Worm (Caenorhabditis elegans) whole organism, early embryonic: ENCODE measurements around the gene F35D2.6.
A peak's percentile ranks its signal among the peaks of the same experiment; 100 is the strongest.

ENCODE experiments used
- B0310.2 ChIP-seq: sonication (generic microtip); optimal IDR thresholded peaks from 2 replicates; lab custom pipeline; 2016; ENCODE audit warnings: mild to moderate bottlenecking, missing genetic modification characterization, missing compliant biosample characterization
- F13C5.2 ChIP-seq: sonication (generic microtip); optimal IDR thresholded peaks from 2 replicates; lab custom pipeline; 2017; ENCODE audit warnings: mild to moderate bottlenecking, missing genetic modification characterization, inconsistent platforms, missing compliant biosample characterization
- aly-1 ChIP-seq: sonication (generic microtip); optimal IDR thresholded peaks from 2 replicates; lab custom pipeline; 2016; ENCODE audit warnings: missing genetic modification characterization, missing compliant biosample characterization
- ama-1 ChIP-seq: fragments of 150-350 bp; optimal IDR thresholded peaks from 2 replicates; lab custom pipeline; 2014
- ceh-13 ChIP-seq: fragments of 200-800 bp; sonication (Bioruptor generic); optimal IDR thresholded peaks from 2 replicates; lab custom pipeline; 2018; ENCODE audit warnings: mild to moderate bottlenecking, missing genetic modification characterization, missing compliant biosample characterization
- ceh-36 ChIP-seq: sonication (generic microtip); optimal IDR thresholded peaks from 2 replicates; lab custom pipeline; 2016; ENCODE audit warnings: missing genetic modification characterization, inconsistent platforms, missing compliant biosample characterization
- ets-7 ChIP-seq: sonication (generic microtip); optimal IDR thresholded peaks from 2 replicates; lab custom pipeline; 2016; ENCODE audit warnings: missing genotype, missing genetic modification characterization, missing compliant biosample characterization
- flt-1 ChIP-seq: fragments of 200-800 bp; sonication (Bioruptor generic); IDR thresholded peaks from 2 replicates; pipeline ENCODE4 v1.3.6; 2022; ENCODE audit warnings: missing genetic modification characterization, missing compliant biosample characterization
- hmbx-1 ChIP-seq: sonication (generic microtip); optimal IDR thresholded peaks from 2 replicates; lab custom pipeline; 2016; ENCODE audit warnings: mild to moderate bottlenecking, missing genetic modification characterization, missing compliant biosample characterization
- hmg-4 ChIP-seq: fragments of 200-800 bp; sonication (Bioruptor generic); optimal IDR thresholded peaks from 2 replicates; lab custom pipeline; 2018; ENCODE audit warnings: mild to moderate bottlenecking, missing genetic modification characterization, missing compliant biosample characterization
- hnd-1 ChIP-seq: sonication (generic microtip); optimal IDR thresholded peaks from 2 replicates; lab custom pipeline; 2016; ENCODE audit warnings: missing genetic modification characterization, missing compliant biosample characterization
- pes-1 ChIP-seq: fragments of 200-800 bp; sonication (Bioruptor generic); IDR thresholded peaks from 2 replicates; pipeline ENCODE4 v1.3.6; 2022; ENCODE audit warnings: missing genetic modification reagents, missing genetic modification characterization, missing compliant biosample characterization
- scrt-1 ChIP-seq: fragments of 200-800 bp; sonication (Bioruptor generic); IDR thresholded peaks from 2 replicates; pipeline ENCODE4 v1.3.6; 2022; ENCODE audit warnings: missing genetic modification characterization, missing compliant biosample characterization
- sea-1 ChIP-seq: fragments of 200-800 bp; sonication (Bioruptor generic); conservative IDR thresholded peaks from 2 replicates; pipeline ENCODE4 v1.3.6; 2022; ENCODE audit warnings: missing genetic modification characterization, missing compliant biosample characterization
- tbx-11 ChIP-seq: fragments of 200-800 bp; sonication (Bioruptor generic); IDR thresholded peaks from 2 replicates; pipeline ENCODE4 v1.3.6; 2022; ENCODE audit warnings: missing genetic modification characterization, missing compliant biosample characterization
- tbx-37 ChIP-seq: fragments of 200-800 bp; sonication (Bioruptor generic); conservative IDR thresholded peaks from 2 replicates; pipeline ENCODE4 v1.3.6; 2022; ENCODE audit warnings: missing genetic modification reagents, missing genetic modification characterization, missing compliant biosample characterization
- tra-4 ChIP-seq: sonication (generic microtip); optimal IDR thresholded peaks from 2 replicates; lab custom pipeline; 2017; ENCODE audit warnings: missing genetic modification characterization, missing compliant biosample characterization

Gene F35D2.6

ce11 chrII:7588295-7588694 lies 10.8 kb downstream of the F35D2.6 start:
- TF ChIP-seq sea-1 = no peak
- no peak for TF ChIP-seq hmbx-1
- no peak for TF ChIP-seq ceh-36 (tag; lab: Kevin White, UChicago)
- no peak for TF ChIP-seq aly-1 (tag; lab: Kevin White, UChicago)
- TF ChIP-seq F13C5.2 (tag; lab: Kevin White, UChicago) = no peak
- no peak for TF ChIP-seq ets-7
- no peak for TF ChIP-seq B0310.2
- TF ChIP-seq scrt-1 (GFP tag; lab: Robert Waterston, UW) = no peak
- TF ChIP-seq flt-1 (GFP tag; lab: Robert Waterston, UW) = no peak
- TF ChIP-seq hmg-4 (GFP tag; lab: Kevin White, UChicago) = no peak

DNA sequence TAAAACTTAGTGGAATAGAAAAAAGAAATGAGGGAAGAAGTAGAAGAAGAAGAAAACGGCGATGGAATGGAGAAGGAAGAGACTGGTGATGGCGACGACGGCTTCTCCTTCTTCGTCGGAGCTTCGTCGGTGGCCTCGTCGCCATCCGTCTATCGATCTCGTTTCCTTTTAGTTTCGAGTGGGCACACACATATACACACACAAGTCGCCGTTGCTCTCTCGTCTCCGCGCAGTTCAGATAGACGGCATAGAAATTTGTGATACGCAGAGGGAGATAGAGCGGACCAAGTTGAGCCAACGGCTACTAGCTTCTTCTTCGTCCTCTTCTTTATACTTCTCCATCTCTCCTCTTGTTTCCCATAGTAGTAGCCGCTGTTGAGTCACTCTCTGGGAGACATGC lies 15.7 kb downstream of the F35D2.6 start:
- no peak for TF ChIP-seq B0310.2
- no peak for TF ChIP-seq tra-4
- 0 out of 2 replicates have a peak, but pooled peaks have one; percentile 28 for TF ChIP-seq scrt-1 (GFP tag; lab: Robert Waterston, UW)
- TF ChIP-seq hmg-4 (GFP tag; lab: Kevin White, UChicago) = peak; percentile 26
- no peak for TF ChIP-seq hmbx-1

ce11 chrII:7594262-7594661 lies 16.8 kb downstream of the F35D2.6 start:
- TF ChIP-seq B0310.2 (no peak), pes-1 (GFP tag; lab: Robert Waterston, UW) (no peak), flt-1 (GFP tag; lab: Robert Waterston, UW) (no peak), sea-1 (no peak), ama-1 (lab: Kevin White, UChicago) (no peak), ets-7 (no peak), tra-4 (no peak), scrt-1 (GFP tag; lab: Robert Waterston, UW) (no peak), ceh-36 (tag; lab: Kevin White, UChicago) (no peak), ceh-13 (GFP tag; lab: Kevin White, UChicago) (no peak), tbx-11 (GFP tag; lab: Robert Waterston, UW) (no peak), tbx-37 (GFP tag; lab: Robert Waterston, UW) (no peak), aly-1 (tag; lab: Kevin White, UChicago) (no peak), F13C5.2 (tag; lab: Kevin White, UChicago) (no peak), hnd-1 (tag; lab: Kevin White, UChicago) (no peak), hmg-4 (GFP tag; lab: Kevin White, UChicago) (no peak), hmbx-1 (no peak)

- TF ChIP-seq F13C5.2 (tag; lab: Kevin White, UChicago) (no peak), B0310.2 (no peak), ceh-36 (tag; lab: Kevin White, UChicago) (no peak), tbx-37 (GFP tag; lab: Robert Waterston, UW) (no peak), tbx-11 (GFP tag; lab: Robert Waterston, UW) (no peak), ceh-13 (GFP tag; lab: Kevin White, UChicago) (no peak), aly-1 (tag; lab: Kevin White, UChicago) (no peak), sea-1 (no peak), pes-1 (GFP tag; lab: Robert Waterston, UW) (no peak), hmbx-1 (no peak), flt-1 (GFP tag; lab: Robert Waterston, UW) (no peak), ama-1 (lab: Kevin White, UChicago) (no peak), hmg-4 (GFP tag; lab: Kevin White, UChicago) (no peak), scrt-1 (GFP tag; lab: Robert Waterston, UW) (no peak), hnd-1 (tag; lab: Kevin White, UChicago) (no peak), ets-7 (no peak), tra-4 (no peak)
These were observed 17.3 kb downstream of the F35D2.6 start, which contains the start of gene syd-1 for ce11 chrII:7594812-7595211. Gene syd-1, minus strand, starts transcription at chrII:7594912.

DNA sequence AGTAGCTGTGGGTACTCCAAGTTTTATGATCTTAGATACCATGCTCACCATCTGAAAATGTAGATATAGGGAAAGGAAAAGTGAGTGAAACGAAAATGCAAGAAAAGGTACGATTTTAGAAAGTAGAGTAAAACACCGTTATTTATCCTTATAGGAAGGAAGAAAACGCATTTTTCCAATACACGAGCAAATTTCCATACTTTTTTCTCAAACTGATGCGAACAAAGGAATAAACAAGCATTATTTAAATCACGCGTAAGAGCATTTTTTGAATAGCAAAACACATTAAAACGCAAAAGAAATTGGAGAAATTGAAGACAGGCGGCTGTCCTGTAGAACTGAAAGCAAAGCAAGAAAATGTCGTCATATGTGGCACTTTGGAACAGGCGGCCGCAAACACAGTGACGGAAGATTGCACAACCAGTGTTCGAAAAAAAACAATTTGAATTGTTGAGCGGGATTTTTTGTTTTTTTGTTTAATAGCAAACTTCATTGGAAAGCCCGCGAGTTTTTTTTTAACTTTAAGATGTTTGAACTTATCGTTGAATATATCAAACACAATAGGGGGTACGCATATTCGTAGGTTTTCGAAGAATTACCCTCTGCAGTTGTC lies 21.3 kb downstream of the F35D2.6 start, which contains the start of gene pgam-5:
Gene pgam-5 (minus strand): TSS at position 51 of the 613 bp plus-strand sequence.
- TF ChIP-seq sea-1 = no peak
- no peak for TF ChIP-seq hmg-4 (GFP tag; lab: Kevin White, UChicago)
- TF ChIP-seq F13C5.2 (tag; lab: Kevin White, UChicago) = no peak
- no peak for TF ChIP-seq flt-1 (GFP tag; lab: Robert Waterston, UW)
- TF ChIP-seq hmbx-1 = no peak
- no peak for TF ChIP-seq B0310.2
- TF ChIP-seq scrt-1 (GFP tag; lab: Robert Waterston, UW) = no peak
- TF ChIP-seq tbx-11 (GFP tag; lab: Robert Waterston, UW) = no peak
- TF ChIP-seq ama-1 (lab: Kevin White, UChicago) = no peak
- TF ChIP-seq ets-7 = no peak
- no peak for TF ChIP-seq pes-1 (GFP tag; lab: Robert Waterston, UW)
- TF ChIP-seq hnd-1 (tag; lab: Kevin White, UChicago) = no peak
- no peak for TF ChIP-seq ceh-36 (tag; lab: Kevin White, UChicago)
- TF ChIP-seq aly-1 (tag; lab: Kevin White, UChicago) = no peak
- TF ChIP-seq ceh-13 (GFP tag; lab: Kevin White, UChicago) = no peak
- TF ChIP-seq tra-4 = no peak
- no peak for TF ChIP-seq tbx-37 (GFP tag; lab: Robert Waterston, UW)

DNA sequence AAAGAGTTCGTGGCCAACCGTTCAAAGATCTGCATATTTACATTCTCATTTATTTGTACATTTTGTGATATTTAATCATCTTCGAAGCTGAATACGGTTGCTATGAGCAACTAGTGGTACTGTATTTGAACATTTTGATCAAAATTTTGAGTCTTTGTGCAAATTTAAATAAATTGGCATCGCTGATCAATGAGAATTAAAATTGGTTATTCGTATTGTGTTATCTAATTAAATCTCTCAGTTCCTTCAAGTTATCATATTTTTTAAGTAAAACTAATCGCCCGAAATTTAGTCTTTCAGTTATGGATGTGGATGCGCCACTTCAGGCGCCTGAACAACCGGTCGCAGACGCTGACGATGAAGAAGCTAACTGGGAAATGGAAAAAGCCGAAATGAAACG lies 21.8 kb downstream of the F35D2.6 start, which contains the start of gene npp-21:
Gene npp-21 (plus strand): TSS at position 301 of the 400 bp plus-strand sequence.
- TF ChIP-seq hnd-1 (tag; lab: Kevin White, UChicago) (no peak), flt-1 (GFP tag; lab: Robert Waterston, UW) (no peak), hmbx-1 (no peak), tbx-37 (GFP tag; lab: Robert Waterston, UW) (no peak), ceh-36 (tag; lab: Kevin White, UChicago) (no peak), ama-1 (lab: Kevin White, UChicago) (no peak), ceh-13 (GFP tag; lab: Kevin White, UChicago) (no peak), tbx-11 (GFP tag; lab: Robert Waterston, UW) (no peak), B0310.2 (no peak), ets-7 (no peak), hmg-4 (GFP tag; lab: Kevin White, UChicago) (no peak), aly-1 (tag; lab: Kevin White, UChicago) (no peak), pes-1 (GFP tag; lab: Robert Waterston, UW) (no peak), sea-1 (no peak), tra-4 (no peak), scrt-1 (GFP tag; lab: Robert Waterston, UW) (no peak), F13C5.2 (tag; lab: Kevin White, UChicago) (no peak)
